Worm (Caenorhabditis elegans) whole organism, L4 larva: Measurements from ENCODE around the gene C38C6.3.

ENCODE experiments used
- D1046.2 ChIP-seq: fragments of 200-800 bp; sonication (Bioruptor generic); IDR thresholded peaks from 2 replicates; pipeline ENCODE4 v1.3.6; 2022; ENCODE audit warnings: missing genetic modification characterization, missing compliant biosample characterization
- F44E2.7 ChIP-seq: fragments of 200-800 bp; sonication (Bioruptor generic); IDR thresholded peaks from 2 replicates; pipeline ENCODE4 v2.1.2; 2022; ENCODE audit warnings: missing genetic modification characterization, missing compliant biosample characterization
- R02D3.7 ChIP-seq: fragments of 150-350 bp; sonication (generic microtip); optimal IDR thresholded peaks from 3 replicates; lab custom pipeline; 2014; ENCODE audit warnings: missing biosample characterization, missing genetic modification characterization
- Y105C5A.15 ChIP-seq: fragments of 200-800 bp; sonication (Bioruptor generic); IDR thresholded peaks from 2 replicates; pipeline ENCODE4 v1.3.6; 2022; ENCODE audit warnings: missing genetic modification characterization, missing compliant biosample characterization
- Y5F2A.4 ChIP-seq: fragments of 200-800 bp; sonication (Bioruptor generic); optimal IDR thresholded peaks from 2 replicates; lab custom pipeline; 2018; ENCODE audit warnings: mild to moderate bottlenecking, missing genetic modification characterization, missing compliant biosample characterization
- ZK546.5 ChIP-seq, 2 experiments: sonication (generic microtip); optimal IDR thresholded peaks; 2 replicates each; lab custom pipeline; 2017; ENCODE audit warnings: missing biosample characterization in 2 of 2, missing genetic modification characterization in 2 of 2
- aha-1 ChIP-seq: fragments of 150-350 bp; peaks from one replicate; lab custom pipeline; 2014; ENCODE audit warnings: missing biosample characterization, missing genetic modification characterization
- daf-12 ChIP-seq: fragments of 150-350 bp; optimal IDR thresholded peaks from 2 replicates; lab custom pipeline; 2014; ENCODE audit warnings: missing biosample characterization, missing genetic modification reagents, missing genetic modification characterization
- daf-19 ChIP-seq: fragments of 200-800 bp; sonication (Bioruptor generic); conservative IDR thresholded peaks from 2 replicates; pipeline ENCODE4 v1.3.6; 2022; ENCODE audit warnings: missing genetic modification characterization, missing compliant biosample characterization
- dmd-6 ChIP-seq: fragments of 200-800 bp; sonication (Bioruptor generic); IDR thresholded peaks from 2 replicates; pipeline ENCODE4 v1.3.6; 2022; ENCODE audit warnings: missing genetic modification reagents, missing genetic modification characterization, missing compliant biosample characterization
- jun-1 ChIP-seq: fragments of 150-350 bp; optimal IDR thresholded peaks from 2 replicates; lab custom pipeline; 2014; ENCODE audit warnings: missing biosample characterization, missing genetic modification reagents, missing genetic modification characterization
- lin-13 ChIP-seq: fragments of 150-350 bp; optimal IDR thresholded peaks from 2 replicates; lab custom pipeline; 2014; ENCODE audit warnings: missing biosample characterization, missing genetic modification reagents, missing genetic modification characterization
- lin-15B ChIP-seq: fragments of 150-350 bp; sonication (generic microtip); optimal IDR thresholded peaks from 3 replicates; lab custom pipeline; 2014; ENCODE audit warnings: missing biosample characterization, missing genetic modification characterization
- lsy-2 ChIP-seq, 2 experiments: fragments of 150-350 bp in 1 of 2; sonication (generic microtip) in 1 of 2; optimal IDR thresholded peaks; 2 replicates each; lab custom pipeline; 2014 to 2017; ENCODE audit warnings: missing biosample characterization in 2 of 2, missing genetic modification characterization in 2 of 2
- madf-9 ChIP-seq: fragments of 200-800 bp; sonication (Bioruptor generic); conservative IDR thresholded peaks from 2 replicates; pipeline ENCODE4 v1.3.6; 2022; ENCODE audit warnings: missing genetic modification reagents, missing genetic modification characterization, missing compliant biosample characterization
- mdt-29 ChIP-seq: fragments of 200-800 bp; sonication (Bioruptor generic); IDR thresholded peaks from 2 replicates; pipeline ENCODE4 v1.3.6; 2022; ENCODE audit warnings: missing genetic modification reagents, missing genetic modification characterization, missing compliant biosample characterization
- mes-2 ChIP-seq: sonication (generic microtip); optimal IDR thresholded peaks from 2 replicates; lab custom pipeline; 2016; ENCODE audit warnings: missing genotype, mild to moderate bottlenecking, missing genetic modification characterization, missing compliant biosample characterization; ENCODE audit not compliant: poor library complexity, severe bottlenecking
- mxl-3 ChIP-seq: fragments of 200-800 bp; sonication (Bioruptor generic); optimal IDR thresholded peaks from 2 replicates; lab custom pipeline; 2018; ENCODE audit warnings: mild to moderate bottlenecking, missing genetic modification characterization, missing compliant biosample characterization
- nhr-102 ChIP-seq: sonication (generic microtip); optimal IDR thresholded peaks from 2 replicates; lab custom pipeline; 2016; ENCODE audit warnings: mild to moderate bottlenecking, missing genetic modification characterization, moderate library complexity, missing compliant biosample characterization
- nhr-11 ChIP-seq: fragments of 150-350 bp; optimal IDR thresholded peaks from 2 replicates; lab custom pipeline; 2014; ENCODE audit warnings: missing biosample characterization, missing genetic modification characterization
- nhr-28 ChIP-seq: fragments of 150-350 bp; optimal IDR thresholded peaks from 2 replicates; lab custom pipeline; 2014; ENCODE audit warnings: missing biosample characterization, missing genetic modification characterization
- nhr-42 ChIP-seq: fragments of 200-800 bp; sonication (Bioruptor generic); IDR thresholded peaks from 2 replicates; pipeline ENCODE4 v1.3.6; 2022; ENCODE audit warnings: missing genetic modification characterization, missing compliant biosample characterization
- nhr-76 ChIP-seq: fragments of 150-350 bp; optimal IDR thresholded peaks from 2 replicates; lab custom pipeline; 2014; ENCODE audit warnings: missing biosample characterization, missing genetic modification characterization
- nhr-77 ChIP-seq: fragments of 150-350 bp; optimal IDR thresholded peaks from 2 replicates; lab custom pipeline; 2014; ENCODE audit warnings: missing biosample characterization, missing genetic modification characterization
- skn-1 ChIP-seq: fragments of 150-350 bp; optimal IDR thresholded peaks from 2 replicates; lab custom pipeline; 2014; ENCODE audit warnings: missing biosample characterization, missing genetic modification characterization
- snpc-1.2 ChIP-seq: fragments of 200-800 bp; sonication (Bioruptor generic); IDR thresholded peaks from 2 replicates; pipeline ENCODE4 v1.3.6; 2022; ENCODE audit warnings: missing genetic modification reagents, missing genetic modification characterization, missing compliant biosample characterization
- spr-1 ChIP-seq: sonication (generic microtip); optimal IDR thresholded peaks from 2 replicates; lab custom pipeline; 2016; ENCODE audit warnings: mild to moderate bottlenecking, missing genetic modification characterization, missing compliant biosample characterization
- unc-130 ChIP-seq: sonication (generic microtip); optimal IDR thresholded peaks from 2 replicates; lab custom pipeline; 2016; ENCODE audit warnings: missing genetic modification reagents, missing genetic modification characterization, missing compliant biosample characterization
- unc-62 ChIP-seq, 3 experiments: fragments of 150-350 bp in 1 of 3; sonication (generic microtip); optimal IDR thresholded peaks in 2 of 3; peaks in 1 of 3; 1 replicate in 1 of 3; 2 replicates in 2 of 3; lab custom pipeline; 2014 to 2017; ENCODE audit warnings: missing biosample characterization in 3 of 3, missing genetic modification characterization in 3 of 3, missing genetic modification reagents in 3 of 3, missing genotype in 1 of 3
- zfp-2 ChIP-seq: sonication (generic microtip); optimal IDR thresholded peaks from 2 replicates; lab custom pipeline; 2016; ENCODE audit warnings: mild to moderate bottlenecking, missing genetic modification characterization, missing compliant biosample characterization
- zip-11 ChIP-seq: fragments of 200-800 bp; sonication (Bioruptor generic); IDR thresholded peaks from 2 replicates; pipeline ENCODE4 v1.3.6; 2022; ENCODE audit warnings: missing genetic modification characterization, missing compliant biosample characterization

C38C6.3 gene

DNA sequence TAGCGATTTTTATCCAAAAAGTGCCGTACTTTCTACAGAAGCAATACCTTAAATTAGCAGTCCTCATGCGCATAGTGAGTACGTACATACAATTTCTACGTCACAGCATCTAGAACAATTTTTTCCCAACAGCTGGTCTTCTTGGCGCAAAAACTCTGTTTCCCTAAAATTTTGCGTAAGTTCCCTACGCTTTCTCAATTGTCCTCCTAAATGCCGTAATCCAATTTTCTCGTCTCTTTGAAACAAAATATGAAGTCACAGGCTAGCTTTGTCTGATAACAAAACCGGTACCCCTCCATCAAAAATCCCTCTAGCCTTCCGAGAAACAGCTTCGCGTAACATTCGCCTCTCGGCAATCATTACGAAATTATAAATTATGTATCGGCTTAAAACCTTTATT lies at the start of gene C38C6.3:
TSS of gene C38C6.3 (plus strand) at position 301 of the 400 bp plus-strand sequence.
- TF ChIP-seq unc-62 (GFP tag; optimal IDR thresholded peaks at IDR 0.05 in 1 of 2; lab: Kevin White, UChicago): peak in 1 of 2 experiments; percentile 45
- TF ChIP-seq unc-62 (tag; optimal IDR thresholded peaks at IDR 0.05; lab: Kevin White, UChicago): no peak
- TF ChIP-seq lsy-2 (tag; optimal IDR thresholded peaks at IDR 0.05; lab: Kevin White, UChicago): no peak

DNA sequence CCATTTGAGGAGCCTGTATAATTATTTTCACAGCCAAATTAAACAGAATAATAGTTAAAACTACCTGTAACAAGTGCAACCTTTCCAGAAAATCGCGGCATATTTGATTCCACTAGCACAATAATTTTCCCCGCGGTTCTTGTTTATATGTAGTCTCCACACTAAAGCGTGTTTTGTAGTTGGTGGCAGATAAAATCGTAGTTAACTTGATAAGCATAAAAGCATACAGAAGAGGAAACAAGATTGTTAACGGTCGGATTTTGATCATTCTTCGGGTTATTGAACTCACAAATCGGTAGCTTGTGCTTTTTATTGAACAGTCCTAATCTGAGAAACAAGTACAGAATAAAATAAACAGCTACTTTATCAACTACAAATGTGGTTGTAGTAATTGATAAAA lies 45.5 kb upstream of the C38C6.3 start, which contains the start of gene C01G12.5:
TSS of gene C01G12.5 (minus strand) at position 101 of the 400 bp plus-strand sequence.
- TF ChIP-seq nhr-28 (tag; lab: Kevin White, UChicago) (peak; percentile 24), aha-1 (tag; lab: Kevin White, UChicago) (peak; percentile 26), jun-1 (no peak), lin-15B (tag; lab: Kevin White, UChicago) (no peak), mdt-29 (no peak), D1046.2 (GFP tag; lab: Robert Waterston, UW) (no peak)

DNA sequence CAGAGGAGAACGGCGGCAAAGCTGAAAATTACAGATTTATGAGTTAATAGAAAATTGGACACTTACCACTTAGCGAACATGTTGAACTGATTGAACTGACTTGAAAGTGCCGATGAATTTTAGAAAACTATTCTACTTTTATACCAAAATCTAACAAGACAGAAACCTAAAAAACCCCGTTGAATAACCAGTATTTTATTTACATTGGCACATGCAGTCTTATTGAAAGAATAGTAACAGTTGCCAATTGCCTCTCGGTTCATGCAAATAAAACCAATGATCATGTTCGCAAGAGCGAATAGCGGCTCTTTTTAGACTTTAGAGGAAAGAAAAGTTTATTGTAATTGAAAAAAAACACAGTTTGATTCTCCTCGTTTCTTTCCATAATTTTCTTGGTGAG lies 44.8 kb upstream of the C38C6.3 start, which contains the start of gene nspb-10:
TSS of gene nspb-10 (minus strand) at position 101 of the 400 bp plus-strand sequence.
- TF ChIP-seq F44E2.7 (GFP tag; lab: Robert Waterston, UW) (no peak), Y105C5A.15 (no peak), nhr-77 (tag; lab: Kevin White, UChicago) (no peak), mes-2 (tag; lab: Kevin White, UChicago) (no peak), snpc-1.2 (GFP tag; lab: Robert Waterston, UW) (no peak)
- TF ChIP-seq, all 104 proteins: peak for 0

DNA sequence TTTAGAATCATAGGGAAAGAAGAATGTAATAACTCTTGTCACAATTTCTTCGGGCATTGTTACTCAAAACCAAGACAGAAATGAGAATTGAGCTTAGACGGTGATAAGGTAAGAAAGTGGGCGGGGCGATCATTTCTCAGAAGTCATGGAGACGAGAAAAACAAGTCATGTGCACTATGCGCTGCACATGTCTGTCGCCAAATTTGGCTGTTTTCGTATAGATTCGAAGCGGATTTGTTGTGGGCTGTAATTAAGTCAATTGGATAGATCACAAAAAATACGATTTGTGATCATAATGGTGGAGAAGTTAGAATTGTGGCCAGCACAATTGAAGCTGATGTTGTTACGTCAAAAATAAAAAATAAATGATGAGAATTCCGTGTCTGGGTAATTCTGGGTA lies 41.2 kb upstream of the C38C6.3 start, which contains the start of gene C01G12.7:
TSS of gene C01G12.7 (minus strand) at position 195 of the 400 bp plus-strand sequence.
- TF ChIP-seq nhr-11 (tag; lab: Kevin White, UChicago) (no peak), nhr-42 (GFP tag; lab: Robert Waterston, UW) (0 out of 2 replicates have a peak, but pooled peaks have one; percentile 13)
- TF ChIP-seq, all 104 proteins: peak for 1

DNA sequence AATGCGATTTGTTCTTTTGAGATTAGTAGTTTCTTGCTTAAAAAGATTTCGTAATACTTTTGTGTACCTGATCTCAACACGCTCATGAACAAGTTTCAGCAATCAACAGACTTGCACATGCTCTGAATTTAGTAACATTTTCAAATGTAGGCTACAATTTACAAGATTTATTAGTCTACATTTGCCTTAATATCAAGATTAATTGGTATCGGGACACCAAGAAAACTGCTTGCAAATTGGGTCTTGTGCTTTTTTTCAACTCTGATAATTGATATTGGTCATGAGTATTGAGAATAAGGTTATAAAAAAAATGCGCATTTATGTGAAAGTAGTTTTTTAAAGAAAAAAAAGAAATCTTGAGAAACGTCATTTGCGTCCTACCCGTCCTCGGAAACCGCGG lies 40.3 kb upstream of the C38C6.3 start:
- no peak for TF ChIP-seq daf-19 (GFP tag; lab: Robert Waterston, UW)
- peak; percentile 67 for TF ChIP-seq aha-1 (tag; lab: Kevin White, UChicago)
- TF ChIP-seq nhr-11 (tag; lab: Kevin White, UChicago): peak; percentile 64
- peak in 1 of 2 experiments; percentile 58 for TF ChIP-seq unc-62 (GFP tag; optimal IDR thresholded peaks at IDR 0.05 in 1 of 2; lab: Kevin White, UChicago)
- TF ChIP-seq unc-62 (tag; optimal IDR thresholded peaks at IDR 0.05; lab: Kevin White, UChicago): no peak
- TF ChIP-seq, all 104 proteins: peak for 3

DNA sequence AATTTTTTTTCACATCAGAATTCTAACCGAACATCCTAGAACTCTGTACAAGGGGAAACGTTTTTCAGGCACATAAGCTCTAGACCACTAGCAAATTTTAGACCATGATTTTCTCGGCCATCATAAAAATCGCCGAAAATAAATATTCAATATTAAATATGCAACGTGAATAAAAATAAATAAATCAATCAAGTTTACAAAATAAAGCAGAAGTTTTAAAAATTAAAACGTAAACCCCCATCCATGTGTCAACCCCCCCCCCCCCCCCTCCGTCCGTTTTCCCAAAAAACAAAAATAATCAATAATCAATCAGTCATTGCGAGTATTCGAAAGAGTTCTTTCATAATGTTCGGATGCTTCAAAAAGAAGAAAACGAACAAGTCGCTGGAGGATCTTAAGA lies 39.6 kb upstream of the C38C6.3 start, which contains the start of gene catp-4:
TSS of gene catp-4 (plus strand) at position 301 of the 400 bp plus-strand sequence.
- TF ChIP-seq unc-130 (no peak), mxl-3 (no peak), R02D3.7 (tag; lab: Kevin White, UChicago) (no peak), zip-11 (GFP tag; lab: Robert Waterston, UW) (no peak), skn-1 (tag; lab: Kevin White, UChicago) (no peak), nhr-102 (tag; lab: Kevin White, UChicago) (no peak), spr-1 (no peak), Y5F2A.4 (GFP tag; lab: Kevin White, UChicago) (no peak), F44E2.7 (GFP tag; lab: Robert Waterston, UW) (no peak), madf-9 (GFP tag; lab: Robert Waterston, UW) (no peak), nhr-76 (no peak), daf-12 (tag; lab: Kevin White, UChicago) (no peak), jun-1 (no peak), lin-13 (GFP tag; lab: Kevin White, UChicago) (no peak), zfp-2 (tag; lab: Kevin White, UChicago) (no peak), dmd-6 (GFP tag; lab: Robert Waterston, UW) (no peak), ZK546.5 (tag; optimal IDR thresholded peaks at IDR 0.05; lab: Kevin White, UChicago) (no peak)
